Worm (Caenorhabditis elegans) whole organism, L4/young adult: ENCODE results near the gene mpz-5.

ENCODE experiments used
- W03F9.2 ChIP-seq: fragments of 150-350 bp; optimal IDR thresholded peaks from 2 replicates; lab custom pipeline; 2014; ENCODE audit warnings: missing biosample characterization, missing genetic modification characterization
- dao-5 ChIP-seq: sonication (generic microtip); optimal IDR thresholded peaks from 2 replicates; lab custom pipeline; 2016; ENCODE audit warnings: missing genotype, missing genetic modification characterization, moderate library complexity, missing compliant biosample characterization
- him-1 ChIP-seq: sonication (generic microtip); optimal IDR thresholded peaks from 2 replicates; lab custom pipeline; 2016; ENCODE audit warnings: missing genotype, missing genetic modification reagents, missing genetic modification characterization, missing compliant biosample characterization

- TF ChIP-seq him-1 (tag; lab: Kevin White, UChicago) (no peak), W03F9.2 (tag; lab: Kevin White, UChicago) (no peak), dao-5 (tag; lab: Kevin White, UChicago) (no peak)
These were observed 46.3 kb upstream of the mpz-5 start for ce11 chrIV:10419896-10420295.
